Fruit fly (Drosophila melanogaster): Measurements from ENCODE around the gene slmo.
A peak's percentile ranks its signal among the peaks of the same experiment; 100 is the strongest.

Gene slmo

dm6 chr2L:6078757-6079351 is 30.3 kb upstream of the slmo start:
- TF ChIP-seq noc (tag; optimal IDR thresholded peaks at IDR 0.05): no peak

- TF ChIP-seq noc (tag; optimal IDR thresholded peaks at IDR 0.05): no peak
Observed at dm6 chr2L:6077632-6078031, 29.1 kb upstream of the slmo start.

dm6 chr2L:6076829-6077364 is 28.4 kb upstream of the slmo start:
- TF ChIP-seq noc (tag; optimal IDR thresholded peaks at IDR 0.05): no peak

- TF ChIP-seq noc (tag; optimal IDR thresholded peaks at IDR 0.05): no peak
Observed at dm6 chr2L:6076143-6076542, 27.6 kb upstream of the slmo start.

- no peak for TF ChIP-seq noc (tag; optimal IDR thresholded peaks at IDR 0.05)
Observed at dm6 chr2L:6075345-6075744, 26.8 kb upstream of the slmo start.

- no peak for TF ChIP-seq noc (tag; optimal IDR thresholded peaks at IDR 0.05)
Observed at dm6 chr2L:6074314-6074713, 25.8 kb upstream of the slmo start.

dm6 chr2L:6073894-6074293 is 25.4 kb upstream of the slmo start:
- no peak for TF ChIP-seq noc (tag; optimal IDR thresholded peaks at IDR 0.05)

dm6 chr2L:6072124-6072523 is 23.6 kb upstream of the slmo start:
- no peak for TF ChIP-seq noc (tag; optimal IDR thresholded peaks at IDR 0.05)

dm6 chr2L:6070656-6071231 is 22.2 kb upstream of the slmo start, which contains the start of the genes CG9154 and Kr-h2:
Gene CG9154, minus strand, starts transcription at chr2L:6070686.
Gene Kr-h2, plus strand, starts transcription at chr2L:6070990.
- TF ChIP-seq noc (tag; optimal IDR thresholded peaks at IDR 0.05): no peak

dm6 chr2L:6068544-6069251 is 20.2 kb upstream of the slmo start, which contains the start of the genes CG9150 and Pfdn1:
Gene CG9150, minus strand, starts transcription at chr2L:6068594.
Gene Pfdn1, plus strand, starts transcription at chr2L:6069079.
- no peak for TF ChIP-seq noc (tag; optimal IDR thresholded peaks at IDR 0.05)

- peak; percentile 99 for TF ChIP-seq noc (tag; optimal IDR thresholded peaks at IDR 0.05)
Observed at dm6 chr2L:6065823-6066222, 17.3 kb upstream of the slmo start, which contains the start of the genes Fbw5 and CG9147. Gene Fbw5, minus strand, starts transcription at chr2L:6065953. Gene CG9147, plus strand, starts transcription at chr2L:6065997.

- TF ChIP-seq noc (tag; optimal IDR thresholded peaks at IDR 0.05): no peak
Observed at dm6 chr2L:6062382-6063082, 14.0 kb upstream of the slmo start, which contains the start of the genes ND-51 and CG13994. Gene ND-51, minus strand, starts transcription at chr2L:6062757. Gene CG13994, plus strand, starts transcription at chr2L:6062989.

- no peak for TF ChIP-seq noc (tag; optimal IDR thresholded peaks at IDR 0.05)
Observed at dm6 chr2L:6060210-6060609, 11.7 kb upstream of the slmo start, which contains the start of gene CG34180. Gene CG34180, plus strand, starts transcription at chr2L:6060510.

- no peak for TF ChIP-seq noc (tag; optimal IDR thresholded peaks at IDR 0.05)
Observed at dm6 chr2L:6053874-6054469, 5.5 kb upstream of the slmo start, which contains the start of gene CG13995. Gene CG13995, plus strand, starts transcription at chr2L:6054302.

dm6 chr2L:6051212-6051621 is 2.7 kb upstream of the slmo start:
- TF ChIP-seq noc (tag; optimal IDR thresholded peaks at IDR 0.05): peak; percentile 95

Measured in whole organism, larva.